Fruit fly (Drosophila melanogaster): Measurements from ENCODE around the gene Fim.

The Fim gene

DNA sequence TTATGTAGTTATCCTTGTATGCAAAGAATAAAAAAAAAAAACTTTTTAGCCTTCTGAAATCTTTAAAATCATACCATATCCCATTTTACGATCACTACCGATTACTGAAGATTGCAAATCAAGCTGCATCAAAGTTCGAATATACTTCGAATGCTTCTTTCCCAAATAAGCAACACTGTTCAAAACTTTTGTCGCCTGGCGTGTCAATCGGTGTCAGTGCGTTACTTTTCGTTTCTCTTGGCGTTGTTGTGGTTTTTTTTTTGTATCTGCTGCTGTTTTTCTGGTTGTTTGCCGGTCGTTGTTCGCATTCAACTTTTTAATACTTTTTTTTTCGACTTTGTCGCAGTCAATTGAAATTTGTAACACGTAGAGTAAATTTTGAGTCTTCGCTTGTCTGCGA, 6.8 kb downstream of the Fim start (continued):
- TF ChIP-seq CG6163 (GFP tag; IDR thresholded peaks at IDR 0.05) (peak; percentile 33; the same call in 1 of the 3 replicates), CG4318 (GFP tag; optimal IDR thresholded peaks at IDR 0.05) (no peak), pdm3 (GFP tag; optimal IDR thresholded peaks at IDR 0.05) (no peak), net (GFP tag; optimal IDR thresholded peaks at IDR 0.05) (peak; percentile 2), svp (GFP tag) (peak; percentile 35), CG6276 (GFP tag; optimal IDR thresholded peaks at IDR 0.05) (no peak), CG6792 (GFP tag; optimal IDR thresholded peaks at IDR 0.05) (no peak)

DNA sequence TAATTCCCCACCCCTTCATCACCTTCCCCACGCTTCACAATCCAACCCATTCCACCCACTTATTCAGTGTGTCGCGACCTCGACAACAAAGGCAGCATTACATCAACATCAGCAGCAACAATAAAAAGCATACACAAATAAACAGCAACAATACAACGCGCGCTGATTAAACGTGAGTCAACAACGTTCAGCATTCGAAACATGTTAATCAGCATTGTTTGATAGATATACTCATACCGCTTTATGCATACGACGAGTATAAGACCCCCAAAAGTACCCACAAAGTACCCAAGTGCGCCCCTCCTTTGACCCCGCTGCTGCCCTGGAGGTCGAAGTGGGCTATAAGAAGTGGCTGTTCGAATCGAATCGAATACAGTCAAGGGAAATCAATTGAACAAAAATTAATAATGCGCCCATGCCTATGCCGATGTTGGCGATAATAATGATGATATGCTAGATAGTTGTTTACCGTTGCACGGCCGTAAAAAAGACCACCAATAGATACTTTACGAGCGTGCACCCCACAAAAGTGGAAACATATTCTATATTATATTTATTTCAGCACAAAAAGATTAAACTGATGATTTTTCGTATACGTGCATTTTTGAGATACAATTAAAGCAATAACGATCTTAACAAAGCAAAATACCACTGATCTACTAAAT, 7.4 kb downstream of the Fim start:
- TF ChIP-seq fkh (GFP tag; optimal IDR thresholded peaks at IDR 0.05) (peak; percentile 77), eg (GFP tag; IDR thresholded peaks at IDR 0.05) (no peak), CG4318 (GFP tag; optimal IDR thresholded peaks at IDR 0.05) (no peak), Sox102F (GFP tag; optimal IDR thresholded peaks at IDR 0.05) (no peak), Eip78C (GFP tag) (no peak), dac (GFP tag; optimal IDR thresholded peaks at IDR 0.05) (no peak), svp (GFP tag) (peak; percentile 87), OdsH (GFP tag; optimal IDR thresholded peaks at IDR 0.05) (no peak), Lpt (GFP tag; optimal IDR thresholded peaks at IDR 0.05) (no peak), Eip93F (GFP tag; optimal IDR thresholded peaks at IDR 0.05) (no peak), lz (GFP tag; optimal IDR thresholded peaks at IDR 0.05) (no peak), net (GFP tag; optimal IDR thresholded peaks at IDR 0.05) (no peak), CG7368 (GFP tag; optimal IDR thresholded peaks at IDR 0.05) (no peak), vri (GFP tag; optimal IDR thresholded peaks at IDR 0.05) (peak; percentile 52), Hr4 (GFP tag; optimal IDR thresholded peaks at IDR 0.05) (no peak)

DNA sequence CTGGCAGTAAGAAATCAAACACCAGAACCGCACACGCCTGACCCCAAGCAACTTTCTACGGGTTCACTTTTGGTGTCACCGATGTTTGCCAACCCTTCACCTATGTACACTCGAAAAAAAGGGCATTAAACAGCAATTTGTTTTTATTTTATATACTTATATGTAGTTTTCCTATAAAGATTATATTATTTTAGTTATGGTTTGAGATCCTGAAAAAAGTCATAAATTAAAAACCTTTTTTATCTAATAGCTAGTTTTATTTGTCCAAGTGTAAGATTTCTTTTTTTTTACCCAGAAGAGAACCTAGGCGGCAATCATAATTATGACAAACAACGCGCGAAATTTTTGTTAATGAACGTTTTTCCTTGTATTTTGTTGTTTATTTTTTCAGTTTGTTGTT, 8.3 kb downstream of the Fim start:
- TF ChIP-seq Eip75B (GFP tag; optimal IDR thresholded peaks at IDR 0.05): no peak
- no peak for TF ChIP-seq Hr38 (GFP tag; optimal IDR thresholded peaks at IDR 0.05)
- peak; percentile 40 for TF ChIP-seq esn (GFP tag; optimal IDR thresholded peaks at IDR 0.05)
- no peak for TF ChIP-seq dsx (GFP tag; optimal IDR thresholded peaks at IDR 0.05; ENCODE audit: poor library complexity, severe bottlenecking)
- TF ChIP-seq CG6854 (GFP tag; optimal IDR thresholded peaks at IDR 0.05): no peak
- TF ChIP-seq ss (GFP tag; optimal IDR thresholded peaks at IDR 0.05): no peak
- TF ChIP-seq Hr4 (GFP tag; optimal IDR thresholded peaks at IDR 0.05): no peak
- TF ChIP-seq Sox102F (GFP tag; optimal IDR thresholded peaks at IDR 0.05): no peak
- TF ChIP-seq CG8319 (GFP tag; optimal IDR thresholded peaks at IDR 0.05): no peak
- peak; percentile 24 for TF ChIP-seq acj6 (GFP tag; optimal IDR thresholded peaks at IDR 0.05)
- TF ChIP-seq CG10631 (GFP tag; optimal IDR thresholded peaks at IDR 0.05): no peak
- no peak for TF ChIP-seq CG8119 (GFP tag; IDR thresholded peaks at IDR 0.05)
- no peak for TF ChIP-seq svp (GFP tag)
- TF ChIP-seq CG31627 (GFP tag; optimal IDR thresholded peaks at IDR 0.05): no peak
- no peak for TF ChIP-seq dac (GFP tag; optimal IDR thresholded peaks at IDR 0.05)
- TF ChIP-seq CG9139 (GFP tag; optimal IDR thresholded peaks at IDR 0.05): no peak
- TF ChIP-seq Hr39 (GFP tag; optimal IDR thresholded peaks at IDR 0.05): no peak
- no peak for TF ChIP-seq spab (GFP tag; optimal IDR thresholded peaks at IDR 0.05)
- TF ChIP-seq Smox (GFP tag; optimal IDR thresholded peaks at IDR 0.05): no peak
- no peak for TF ChIP-seq fd85E (GFP tag; optimal IDR thresholded peaks at IDR 0.05)
- TF ChIP-seq CG6163 (GFP tag; IDR thresholded peaks at IDR 0.05): peak; percentile 21; the same call in 1 of the 3 replicates
- TF ChIP-seq Sox14 (GFP tag; optimal IDR thresholded peaks at IDR 0.05): no peak
- TF ChIP-seq CG34406 (GFP tag; optimal IDR thresholded peaks at IDR 0.05): peak; percentile 36
- no peak for TF ChIP-seq cyc (GFP tag; optimal IDR thresholded peaks at IDR 0.05)
- no peak for TF ChIP-seq CG8632 (GFP tag; optimal IDR thresholded peaks at IDR 0.05)
- peak; percentile 8 for TF ChIP-seq CG10669 (GFP tag; optimal IDR thresholded peaks at IDR 0.05)
- peak; percentile 10 for TF ChIP-seq CG11762 (GFP tag; optimal IDR thresholded peaks at IDR 0.05; ENCODE audit: insufficient read depth)
- no peak for TF ChIP-seq CG16779 (tag; optimal IDR thresholded peaks at IDR 0.05)
- no peak for TF ChIP-seq lz (GFP tag; optimal IDR thresholded peaks at IDR 0.05)
- no peak for TF ChIP-seq fd59A (GFP tag; optimal IDR thresholded peaks at IDR 0.05)
- peak; percentile 3 for TF ChIP-seq CG6792 (GFP tag; optimal IDR thresholded peaks at IDR 0.05)
- TF ChIP-seq salr (GFP tag; optimal IDR thresholded peaks at IDR 0.05): peak in 1 of 2 experiments; percentile 10
- TF ChIP-seq CG4318 (GFP tag; optimal IDR thresholded peaks at IDR 0.05): no peak
- TF ChIP-seq OdsH (GFP tag; optimal IDR thresholded peaks at IDR 0.05): peak; percentile 20
- TF ChIP-seq Met (GFP tag; optimal IDR thresholded peaks at IDR 0.05): no peak
- TF ChIP-seq CG7368 (GFP tag; optimal IDR thresholded peaks at IDR 0.05): no peak
- TF ChIP-seq CG3032 (tag; optimal IDR thresholded peaks at IDR 0.05): peak; percentile 30
- no peak for TF ChIP-seq Lpt (GFP tag; optimal IDR thresholded peaks at IDR 0.05)

Measured in whole organism, prepupa.